Fruit fly (Drosophila melanogaster): Measurements from ENCODE around the gene CG1146.

DNA sequence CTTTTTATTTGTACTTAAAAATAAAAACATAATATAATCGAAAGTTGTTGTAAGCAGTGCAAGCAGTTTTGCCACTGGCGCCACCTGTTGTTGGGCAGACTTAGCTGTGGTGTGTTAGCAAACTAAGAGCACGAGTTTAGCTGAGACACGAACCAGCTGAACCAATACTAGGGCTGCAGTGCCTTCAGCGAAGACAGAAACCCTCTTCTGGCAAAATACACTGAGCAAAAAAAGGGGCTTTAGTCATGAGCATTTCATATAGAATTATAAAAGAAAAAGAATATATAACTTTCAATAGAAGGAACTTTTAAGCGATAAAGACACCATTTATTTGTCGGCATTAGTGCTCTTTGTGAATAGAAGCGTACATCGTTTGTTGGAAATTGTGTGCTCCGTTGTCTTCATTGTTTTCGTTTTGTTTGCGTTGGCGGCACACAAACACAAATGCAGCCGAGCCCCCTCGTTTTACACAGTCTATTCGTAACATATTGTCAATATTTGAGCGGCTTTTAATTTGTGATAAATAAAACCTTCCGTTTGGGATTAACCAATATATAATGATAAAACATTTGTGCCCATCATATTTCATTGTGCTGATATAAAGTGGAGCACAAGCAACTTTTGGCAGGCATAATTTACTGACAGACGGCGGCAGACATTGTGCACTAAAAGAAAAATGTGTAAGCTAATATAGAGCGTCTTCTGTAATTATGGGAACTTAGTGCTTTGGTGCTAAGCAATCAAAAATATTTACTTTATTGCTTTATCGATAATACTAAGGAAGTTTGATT is 43.0 kb downstream of the CG1146 start:
- TF ChIP-seq CG13204 (GFP tag; optimal IDR thresholded peaks at IDR 0.05) (no peak), D1 (tag; optimal IDR thresholded peaks at IDR 0.05) (peak; percentile 81), CG8301 (tag; optimal IDR thresholded peaks at IDR 0.05) (peak; percentile 38)

Data from whole organism, pupa.